Worm (Caenorhabditis elegans): Measurements from ENCODE around the gene plst-1.
A peak's percentile ranks its signal among the peaks of the same experiment; 100 is the strongest.

Gene plst-1

DNA sequence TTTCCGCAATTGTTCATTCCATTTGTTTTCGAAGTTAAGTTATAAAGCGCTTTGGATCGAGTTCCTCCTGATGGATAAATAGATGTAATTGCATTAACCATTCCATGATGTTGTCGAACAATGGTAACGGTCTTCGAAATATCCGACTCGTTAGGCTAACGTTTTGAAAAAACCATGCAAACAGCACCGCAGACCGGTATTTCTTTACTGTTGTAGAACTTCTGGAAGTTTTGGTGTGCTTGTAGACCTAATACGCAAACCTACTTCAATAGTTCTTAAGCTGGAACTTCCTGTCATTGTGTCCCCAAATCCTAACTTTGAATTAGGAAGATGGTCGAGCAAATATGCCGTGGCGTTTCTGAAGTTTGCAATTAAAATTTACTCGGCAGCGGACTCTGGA is 44.2 kb upstream of the plst-1 start, which contains the start of gene F38A1.9:
Gene F38A1.9 (minus strand): TSS at position 101 of the 400 bp plus-strand sequence.
- TF ChIP-seq nhr-47 (tag; optimal IDR thresholded peaks at IDR 0.05) (no peak), efl-1 (optimal IDR thresholded peaks at IDR 0.05) (no peak), efl-1 (GFP tag; optimal IDR thresholded peaks at IDR 0.05 in 1 of 2) (peak in 1 of 2 experiments; percentile 65), lin-39 (tag; optimal IDR thresholded peaks at IDR 0.05) (no peak), sup-37 (GFP tag; optimal IDR thresholded peaks at IDR 0.05) (no peak), elt-3 (tag; optimal IDR thresholded peaks at IDR 0.05) (no peak), xbp-1 (tag; optimal IDR thresholded peaks at IDR 0.05) (no peak)

DNA sequence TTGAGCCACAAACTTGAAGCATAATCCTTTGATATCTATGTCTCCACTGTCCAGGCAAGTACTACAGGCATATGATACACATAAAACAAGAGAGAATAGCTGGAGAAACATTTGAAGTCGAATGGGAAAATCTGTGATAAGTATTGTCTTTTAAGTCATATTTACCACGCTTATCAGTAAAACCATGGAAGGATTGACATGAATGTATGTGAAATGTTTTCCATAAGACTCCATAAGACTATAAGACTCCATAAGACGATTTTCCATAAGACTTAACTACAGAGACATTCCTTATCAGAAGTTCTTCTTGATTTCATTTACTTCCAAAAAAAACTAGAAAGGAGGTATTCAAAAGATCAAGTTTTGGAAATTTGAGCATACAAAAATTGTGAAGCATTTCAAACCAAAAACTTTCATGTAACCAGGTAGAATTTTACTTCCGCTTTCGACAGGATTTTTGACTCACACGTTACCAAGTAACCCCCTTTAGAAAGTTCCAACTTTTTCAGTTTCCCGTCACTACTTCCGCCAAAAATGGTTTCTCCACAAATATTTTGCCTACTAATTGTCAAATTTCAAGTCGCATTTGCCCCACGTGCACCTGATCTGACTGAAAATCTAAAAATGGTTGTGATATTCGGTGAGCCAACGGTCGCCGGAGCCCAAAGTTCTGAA is 42.5 kb upstream of the plst-1 start, which contains the start of the genes clec-165 and F38A1.11:
Gene clec-165 (minus strand): TSS at position 125 of the 675 bp plus-strand sequence.
Gene F38A1.11 (plus strand): TSS at position 625 of the 675 bp plus-strand sequence.
- no peak for TF ChIP-seq tbx-2 (tag; optimal IDR thresholded peaks at IDR 0.05)
- TF ChIP-seq elt-2 (tag; optimal IDR thresholded peaks at IDR 0.05) = peak; percentile 84
- no peak for TF ChIP-seq hlh-4 (tag; optimal IDR thresholded peaks at IDR 0.05)

DNA sequence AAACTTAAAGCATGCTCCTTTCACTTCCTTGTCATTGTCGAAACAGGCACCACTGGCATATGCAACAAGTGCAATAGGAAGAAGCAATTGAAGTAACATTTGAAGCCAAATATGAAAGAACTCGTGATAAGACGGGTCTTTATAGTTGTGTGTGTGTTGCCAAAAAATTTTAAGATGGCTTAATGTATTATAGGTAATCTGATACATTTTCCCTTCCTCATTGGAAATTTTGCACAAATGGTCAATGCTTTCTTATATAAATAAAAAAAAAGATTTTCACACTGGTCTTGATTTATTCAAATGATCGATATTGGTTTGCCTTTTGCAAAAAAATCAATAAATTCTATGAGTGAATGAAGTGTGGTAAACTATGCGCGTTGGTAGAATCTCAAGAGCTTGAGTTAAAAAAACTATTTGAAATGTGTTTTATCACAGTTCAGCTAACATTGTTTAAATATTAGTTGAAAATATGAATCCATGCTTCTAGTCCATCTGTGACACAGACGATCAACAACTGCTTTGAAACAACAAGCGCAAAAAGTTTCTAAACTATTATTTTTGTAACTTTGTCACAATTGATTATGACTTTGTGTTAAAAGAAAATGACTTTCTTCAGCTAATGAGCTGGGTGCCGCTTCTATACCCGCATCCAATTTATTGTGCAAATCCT is 38.0 kb upstream of the plst-1 start, which contains the start of the genes clec-166 and F38A1.6:
Gene clec-166 (minus strand): TSS at position 101 of the 670 bp plus-strand sequence.
Gene F38A1.6 (plus strand): TSS at position 620 of the 670 bp plus-strand sequence.
- TF ChIP-seq elt-2 (tag; optimal IDR thresholded peaks at IDR 0.05) (no peak), efl-1 (optimal IDR thresholded peaks at IDR 0.05) (no peak), efl-1 (GFP tag; optimal IDR thresholded peaks at IDR 0.05 in 1 of 2) (peak in 1 of 2 experiments; percentile 75)

DNA sequence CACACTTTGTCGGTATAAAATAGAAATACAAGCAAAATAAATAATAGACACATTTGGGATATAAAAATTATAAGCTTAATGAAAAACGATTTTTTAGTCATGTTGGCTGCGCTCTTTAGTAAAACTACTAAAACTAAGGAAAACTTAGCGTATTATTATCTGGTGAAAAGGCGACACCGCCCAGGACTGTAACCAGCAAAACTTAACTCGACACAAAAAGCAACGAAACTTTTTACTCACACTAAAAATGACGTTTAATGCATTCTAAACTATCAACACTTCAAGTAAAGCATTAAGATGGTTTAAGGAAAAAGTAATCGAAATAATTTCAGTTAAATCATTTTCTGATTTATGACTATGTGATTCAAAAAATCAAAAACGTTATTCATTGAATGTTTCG is 33.8 kb upstream of the plst-1 start, which contains the start of gene clec-167:
Gene clec-167 (minus strand): TSS at position 101 of the 400 bp plus-strand sequence.
- no peak for TF ChIP-seq ama-1 (optimal IDR thresholded peaks at IDR 0.05)

DNA sequence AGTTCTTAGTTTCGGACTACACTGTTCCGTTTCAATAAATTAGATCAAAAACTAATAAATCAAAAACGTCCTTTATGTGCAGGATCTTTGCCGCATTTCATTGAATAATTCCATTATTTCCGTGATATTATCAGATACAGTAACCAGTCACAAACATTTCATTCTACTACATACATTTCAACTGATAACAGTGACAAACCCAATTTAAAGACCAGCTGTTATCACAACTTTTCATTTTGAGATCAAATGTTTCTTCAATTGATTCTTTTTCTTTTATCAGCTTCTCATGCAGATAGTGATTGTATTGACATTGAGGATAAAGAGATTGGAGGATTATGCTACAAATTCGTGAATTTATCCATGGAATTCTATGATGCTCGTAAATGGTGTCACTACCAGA is 32.7 kb upstream of the plst-1 start, which contains the start of gene clec-168:
Gene clec-168 (plus strand): TSS at position 247 of the 400 bp plus-strand sequence.
- TF ChIP-seq elt-2 (tag; optimal IDR thresholded peaks at IDR 0.05) = peak; percentile 78
- peak; percentile 11 for TF ChIP-seq jun-1 (tag; optimal IDR thresholded peaks at IDR 0.05)
- TF ChIP-seq ets-5 (GFP tag; IDR thresholded peaks at IDR 0.05) = no peak
- no peak for TF ChIP-seq nhr-47 (tag; optimal IDR thresholded peaks at IDR 0.05)
- TF ChIP-seq mab-9 (GFP tag; IDR thresholded peaks at IDR 0.05) = no peak
- no peak for TF ChIP-seq nhr-85 (tag)
- TF ChIP-seq efl-1 (optimal IDR thresholded peaks at IDR 0.05) = no peak
- no peak for TF ChIP-seq efl-1 (GFP tag; optimal IDR thresholded peaks at IDR 0.05 in 1 of 2)

DNA sequence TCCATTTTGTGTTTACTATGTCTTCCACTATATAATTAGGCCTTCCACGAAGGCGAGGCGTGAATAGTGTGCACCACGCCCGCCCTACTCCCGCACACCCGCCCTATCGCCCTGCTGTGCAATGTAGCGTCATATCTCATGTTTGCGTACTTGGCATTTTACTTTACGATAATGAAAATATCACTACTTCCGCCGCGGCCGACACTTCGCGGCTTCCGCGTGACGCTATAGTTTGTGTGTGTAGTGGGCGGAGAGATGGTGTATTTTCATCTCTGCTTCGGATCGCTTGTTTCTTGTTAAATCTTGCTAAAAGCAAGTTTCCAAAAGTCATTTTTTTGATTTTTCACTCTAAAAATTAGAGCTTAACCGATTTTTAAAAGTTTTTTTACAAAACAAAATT is 29.0 kb upstream of the plst-1 start:
- TF ChIP-seq nhr-76 (tag; optimal IDR thresholded peaks at IDR 0.05) = no peak
- no peak for TF ChIP-seq efl-1 (optimal IDR thresholded peaks at IDR 0.05)
- peak in 1 of 2 experiments; percentile 27 for TF ChIP-seq efl-1 (GFP tag; optimal IDR thresholded peaks at IDR 0.05 in 1 of 2)
- no peak for TF ChIP-seq unc-30 (tag; optimal IDR thresholded peaks at IDR 0.05)
- TF ChIP-seq egl-13 (tag; optimal IDR thresholded peaks at IDR 0.05) = no peak
- TF ChIP-seq nhr-28 (tag; optimal IDR thresholded peaks at IDR 0.05) = no peak
- no peak for TF ChIP-seq alr-1 (tag; optimal IDR thresholded peaks at IDR 0.05; ENCODE audit: borderline replicate concordance)
- TF ChIP-seq snpc-4 (tag; optimal IDR thresholded peaks at IDR 0.05) = peak; percentile 53
- TF ChIP-seq elt-2 (tag; optimal IDR thresholded peaks at IDR 0.05) = peak; percentile 37
- no peak for TF ChIP-seq swsn-7 (tag; optimal IDR thresholded peaks at IDR 0.05)
- TF ChIP-seq fkh-8 (tag; optimal IDR thresholded peaks at IDR 0.05) = no peak
- no peak for TF ChIP-seq lin-39 (tag; optimal IDR thresholded peaks at IDR 0.05)
- TF ChIP-seq lin-14 (GFP tag; optimal IDR thresholded peaks at IDR 0.05) = no peak
- TF ChIP-seq zip-4 (GFP tag; optimal IDR thresholded peaks at IDR 0.05) = no peak
- no peak for TF ChIP-seq C16A3.4 (tag; optimal IDR thresholded peaks at IDR 0.05)
- TF ChIP-seq ztf-11 (tag; optimal IDR thresholded peaks at IDR 0.05) = no peak
- TF ChIP-seq fos-1 (tag; optimal IDR thresholded peaks at IDR 0.05) = no peak

Measured in whole organism, L1 larva.